In genomic region chrII:5873564-5874070, ce11 we compare ENCODE assay signal across 2 worm cellular contexts.
A peak's percentile ranks its signal among the peaks of the same experiment; 100 is the strongest.
TF ChIP-seq lines count a peak whose summit lies in the region.

TSS of gene tex-2 (minus strand) at chrII:5873614.

TF ChIP-seq in whole organism, L1 larva, 84 proteins besides CTCF, POLR2A, EP300 and RAD21 (continued from another document):
- TF ChIP-seq unc-30 (tag; optimal IDR thresholded peaks at IDR 0.05; lab: Kevin White, UChicago) (no peak), zip-4 (GFP tag; optimal IDR thresholded peaks at IDR 0.05; lab: Kevin White, UChicago) (no peak), jun-1 (tag; optimal IDR thresholded peaks at IDR 0.05; lab: Kevin White, UChicago) (peak; percentile 27), ceh-8 (GFP tag; optimal IDR thresholded peaks at IDR 0.05; lab: Kevin White, UChicago) (no peak), sup-37 (GFP tag; optimal IDR thresholded peaks at IDR 0.05; lab: Kevin White, UChicago) (no peak), ceh-82 (tag; optimal IDR thresholded peaks at IDR 0.05; lab: Kevin White, UChicago) (peak in 2 of 3 experiments; percentile 24), dpl-1 (GFP tag; optimal IDR thresholded peaks at IDR 0.05; lab: Kevin White, UChicago) (peak in 2 of 3 experiments; percentile 3 to 14), xbp-1 (tag; optimal IDR thresholded peaks at IDR 0.05; lab: Kevin White, UChicago) (peak; percentile 19), nhr-11 (tag; optimal IDR thresholded peaks at IDR 0.05; lab: Kevin White, UChicago) (no peak), blmp-1 (tag; optimal IDR thresholded peaks at IDR 0.05; lab: Kevin White, UChicago) (no peak), pqm-1 (tag; optimal IDR thresholded peaks at IDR 0.05; lab: Kevin White, UChicago) (no peak), nhr-77 (tag; optimal IDR thresholded peaks at IDR 0.05; lab: Kevin White, UChicago) (no peak), dsc-1 (tag; optimal IDR thresholded peaks at IDR 0.05; lab: Kevin White, UChicago) (no peak), mab-9 (GFP tag; IDR thresholded peaks at IDR 0.05; lab: Robert Waterston, UW) (no peak), pag-3 (tag; optimal IDR thresholded peaks at IDR 0.05; lab: Kevin White, UChicago; ENCODE audit: borderline replicate concordance, insufficient read depth) (no peak), isw-1 (GFP tag; IDR thresholded peaks at IDR 0.05; lab: Robert Waterston, UW) (peak; percentile 18), nhr-20 (tag; optimal IDR thresholded peaks at IDR 0.05; lab: Kevin White, UChicago) (peak; percentile 41), hpl-2 (GFP tag; optimal IDR thresholded peaks at IDR 0.05; lab: Kevin White, UChicago) (no peak), zag-1 (tag; optimal IDR thresholded peaks at IDR 0.05; lab: Kevin White, UChicago) (no peak)

TF ChIP-seq in whole organism, L4 larva, 104 proteins besides CTCF, POLR2A, EP300 and RAD21 (continued from another document):
- TF ChIP-seq arid-1 (GFP tag; conservative IDR thresholded peaks at IDR 0.05; lab: Robert Waterston, UW) (no peak), Y48G9A.11 (GFP tag; IDR thresholded peaks at IDR 0.05; lab: Robert Waterston, UW) (no peak), zip-2 (tag; optimal IDR thresholded peaks at IDR 0.05; lab: Kevin White, UChicago) (no peak), mdl-1 (tag; optimal IDR thresholded peaks at IDR 0.05; lab: Kevin White, UChicago) (peak in 1 of 2 experiments; percentile 24), nhr-10 (tag; optimal IDR thresholded peaks at IDR 0.05; lab: Kevin White, UChicago) (no peak), daf-16 (GFP tag; optimal IDR thresholded peaks at IDR 0.05; lab: Kevin White, UChicago) (no peak), daf-16 (tag; optimal IDR thresholded peaks at IDR 0.05; lab: Kevin White, UChicago) (peak; percentile 64), mdt-29 (GFP tag; IDR thresholded peaks at IDR 0.05; lab: Robert Waterston, UW) (no peak), nhr-237 (tag; optimal IDR thresholded peaks at IDR 0.05; lab: Kevin White, UChicago) (no peak), aly-2 (tag; optimal IDR thresholded peaks at IDR 0.05; lab: Kevin White, UChicago) (no peak), Y105C5A.15 (GFP tag; IDR thresholded peaks at IDR 0.05; lab: Robert Waterston, UW) (no peak), ceh-62 (tag; optimal IDR thresholded peaks at IDR 0.05; lab: Kevin White, UChicago) (no peak), mes-2 (tag; optimal IDR thresholded peaks at IDR 0.05; lab: Kevin White, UChicago; ENCODE audit: poor library complexity, severe bottlenecking) (peak; percentile 71), nhr-48 (tag; optimal IDR thresholded peaks at IDR 0.05; lab: Kevin White, UChicago) (no peak), F10B5.3 (tag; optimal IDR thresholded peaks at IDR 0.05; lab: Kevin White, UChicago) (no peak), unc-39 (tag; optimal IDR thresholded peaks at IDR 0.05; lab: Kevin White, UChicago) (no peak), cey-2 (tag; optimal IDR thresholded peaks at IDR 0.05; lab: Kevin White, UChicago; ENCODE audit: borderline replicate concordance, insufficient read depth) (no peak), ctbp-1 (GFP tag; IDR thresholded peaks at IDR 0.05; lab: Robert Waterston, UW) (no peak), T26A8.4 (GFP tag; IDR thresholded peaks at IDR 0.05; lab: Robert Waterston, UW) (no peak), set-16 (GFP tag; IDR thresholded peaks at IDR 0.05; lab: Robert Waterston, UW) (no peak), nhr-102 (tag; optimal IDR thresholded peaks at IDR 0.05; lab: Kevin White, UChicago) (no peak), spr-1 (tag; optimal IDR thresholded peaks at IDR 0.05; lab: Kevin White, UChicago) (no peak), daf-12 (tag; optimal IDR thresholded peaks at IDR 0.05; lab: Kevin White, UChicago) (no peak), F26F4.8 (GFP tag; conservative IDR thresholded peaks at IDR 0.05; lab: Robert Waterston, UW) (no peak), D1046.2 (GFP tag; IDR thresholded peaks at IDR 0.05; lab: Robert Waterston, UW) (no peak), hif-1 (tag; optimal IDR thresholded peaks at IDR 0.05; lab: Kevin White, UChicago) (peak in 1 of 2 experiments; percentile 14), daf-19 (GFP tag; conservative IDR thresholded peaks at IDR 0.05; lab: Robert Waterston, UW) (no peak), vab-7 (GFP tag; IDR thresholded peaks at IDR 0.05; lab: Robert Waterston, UW) (no peak), ZK337.2 (GFP tag; IDR thresholded peaks at IDR 0.05; lab: Robert Waterston, UW) (no peak), nhr-111 (GFP tag; optimal IDR thresholded peaks at IDR 0.05; lab: Kevin White, UChicago) (no peak), F44E2.7 (GFP tag; IDR thresholded peaks at IDR 0.05; lab: Robert Waterston, UW) (no peak), lim-7 (GFP tag; IDR thresholded peaks at IDR 0.05; lab: Robert Waterston, UW) (no peak), zfp-2 (tag; optimal IDR thresholded peaks at IDR 0.05; lab: Kevin White, UChicago) (no peak), nhr-41 (GFP tag; IDR thresholded peaks at IDR 0.05; lab: Robert Waterston, UW) (no peak), ceh-32 (tag; optimal IDR thresholded peaks at IDR 0.05; lab: Kevin White, UChicago; ENCODE audit: poor library complexity) (no peak), nhr-11 (tag; optimal IDR thresholded peaks at IDR 0.05; lab: Kevin White, UChicago) (no peak), nhr-28 (tag; optimal IDR thresholded peaks at IDR 0.05; lab: Kevin White, UChicago) (peak; percentile 90), fkh-10 (GFP tag; optimal IDR thresholded peaks at IDR 0.05; lab: Kevin White, UChicago) (peak; percentile 43), sdz-12 (GFP tag; optimal IDR thresholded peaks at IDR 0.05; lab: Kevin White, UChicago) (no peak), lin-38 (GFP tag; IDR thresholded peaks at IDR 0.05; lab: Robert Waterston, UW) (peak; percentile 88), ztf-7 (tag; optimal IDR thresholded peaks at IDR 0.05; lab: Kevin White, UChicago) (no peak), tra-1 (GFP tag; IDR thresholded peaks at IDR 0.05; lab: Robert Waterston, UW) (peak; percentile 61; the same call in 1 of the 2 replicates), tag-97 (GFP tag; IDR thresholded peaks at IDR 0.05; lab: Robert Waterston, UW) (no peak), pqm-1 (tag; optimal IDR thresholded peaks at IDR 0.05; lab: Kevin White, UChicago) (peak; percentile 26), ztf-11 (tag; optimal IDR thresholded peaks at IDR 0.05; lab: Kevin White, UChicago) (no peak), nhr-25 (tag; optimal IDR thresholded peaks at IDR 0.05; lab: Kevin White, UChicago; ENCODE audit: borderline replicate concordance, insufficient read depth) (no peak), lin-1 (GFP tag; IDR thresholded peaks at IDR 0.05; lab: Robert Waterston, UW) (no peak), fos-1 (tag; optimal IDR thresholded peaks at IDR 0.05; lab: Kevin White, UChicago) (no peak), duxl-1 (tag; optimal IDR thresholded peaks at IDR 0.05; lab: Kevin White, UChicago; ENCODE audit: poor library complexity) (no peak), Y75B8A.6 (GFP tag; IDR thresholded peaks at IDR 0.05; lab: Robert Waterston, UW) (no peak), R02D3.7 (tag; optimal IDR thresholded peaks at IDR 0.05; lab: Kevin White, UChicago) (no peak), zip-11 (GFP tag; IDR thresholded peaks at IDR 0.05; lab: Robert Waterston, UW) (no peak), mxl-2 (GFP tag; conservative IDR thresholded peaks at IDR 0.05; lab: Robert Waterston, UW) (no peak), T20F7.1 (GFP tag; optimal IDR thresholded peaks at IDR 0.05; lab: Kevin White, UChicago) (peak; percentile 68), snpc-4 (tag; optimal IDR thresholded peaks at IDR 0.05; lab: Kevin White, UChicago) (no peak), rbr-2 (tag; optimal IDR thresholded peaks at IDR 0.05; lab: Kevin White, UChicago) (no peak), zag-1 (tag; optimal IDR thresholded peaks at IDR 0.05; lab: Kevin White, UChicago) (no peak), nhr-42 (GFP tag; IDR thresholded peaks at IDR 0.05; lab: Robert Waterston, UW) (no peak), dpl-1 (GFP tag; optimal IDR thresholded peaks at IDR 0.05; lab: Kevin White, UChicago) (peak; percentile 2), snpc-1.2 (GFP tag; IDR thresholded peaks at IDR 0.05; lab: Robert Waterston, UW) (no peak), lsy-2 (tag; optimal IDR thresholded peaks at IDR 0.05; lab: Kevin White, UChicago) (peak in 1 of 2 experiments; percentile 30), nhr-76 (tag; optimal IDR thresholded peaks at IDR 0.05; lab: Kevin White, UChicago) (no peak), lin-39 (tag; optimal IDR thresholded peaks at IDR 0.05; lab: Kevin White, UChicago) (no peak)
